Fruit fly (Drosophila melanogaster): ENCODE data around the gene Gel.

Gene Gel

dm6 chr3R:4232139-4233017, 2.6 kb upstream of the Gel start, which contains the start of gene CG14641:
Gene CG14641, minus strand, starts transcription at chr3R:4232342.
- TF ChIP-seq psq (optimal IDR thresholded peaks at IDR 0.05) = no peak
- no peak for TF ChIP-seq Dll (optimal IDR thresholded peaks at IDR 0.05)
- TF ChIP-seq CG8478 (optimal IDR thresholded peaks at IDR 0.05) = no peak
- no peak for TF ChIP-seq pan (optimal IDR thresholded peaks at IDR 0.05)
- no peak for TF ChIP-seq EcR (GFP tag; optimal IDR thresholded peaks at IDR 0.05)
- no peak for TF ChIP-seq usp (GFP tag; optimal IDR thresholded peaks at IDR 0.05)

DNA sequence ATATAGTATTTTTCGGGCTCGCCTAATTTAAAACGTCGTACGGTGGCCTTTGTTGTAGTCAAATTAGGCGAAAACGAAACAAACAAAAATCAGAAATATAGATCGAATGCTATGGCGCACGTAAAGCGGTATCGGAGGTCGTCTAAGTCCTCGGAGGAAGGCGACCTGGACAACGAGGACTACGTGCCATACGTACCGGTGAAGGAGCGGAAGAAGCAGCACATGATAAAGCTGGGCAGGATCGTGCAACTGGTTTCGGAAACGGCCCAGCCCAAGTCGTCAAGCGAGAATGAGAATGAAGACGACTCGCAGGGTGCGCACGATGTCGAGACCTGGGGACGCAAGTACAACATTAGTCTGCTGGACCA, 2.0 kb upstream of the Gel start, which contains the start of gene abs:
Gene abs, plus strand, starts transcription at position 30 of the 368 bp plus-strand sequence.
- TF ChIP-seq psq (optimal IDR thresholded peaks at IDR 0.05) (no peak), EcR (GFP tag; optimal IDR thresholded peaks at IDR 0.05) (no peak)

dm6 chr3R:4236534-4236933, 1.5 kb downstream of the Gel start:
- TF ChIP-seq usp (GFP tag; optimal IDR thresholded peaks at IDR 0.05) (no peak), pan (optimal IDR thresholded peaks at IDR 0.05) (no peak)

DNA sequence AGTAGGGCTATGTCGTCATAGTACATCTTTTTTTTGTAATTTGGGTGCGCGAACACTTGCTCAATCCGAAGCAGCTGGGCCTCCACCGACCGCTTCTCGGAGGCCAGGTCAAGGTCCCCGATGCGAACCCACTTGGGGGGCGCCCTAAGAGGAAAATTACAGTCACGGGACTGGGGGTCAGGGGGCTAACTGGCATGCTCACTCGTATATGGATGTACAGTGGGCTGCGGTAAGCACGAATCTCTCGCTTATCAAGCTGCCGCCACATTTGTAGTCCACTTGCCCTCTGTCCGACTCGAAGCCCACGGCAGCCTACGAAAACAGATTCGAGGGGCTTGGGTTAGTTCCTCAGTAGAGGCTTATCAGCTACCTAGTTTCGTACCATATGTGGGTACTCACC, 6.8 kb downstream of the Gel start:
- TF ChIP-seq CG8478 (optimal IDR thresholded peaks at IDR 0.05) (no peak), Dll (optimal IDR thresholded peaks at IDR 0.05) (no peak), EcR (GFP tag; optimal IDR thresholded peaks at IDR 0.05) (no peak), psq (optimal IDR thresholded peaks at IDR 0.05) (no peak), pan (optimal IDR thresholded peaks at IDR 0.05) (no peak), usp (GFP tag; optimal IDR thresholded peaks at IDR 0.05) (no peak)

dm6 chr3R:4242209-4242887, 7.3 kb downstream of the Gel start, which contains the start of gene CG14642:
Gene CG14642, minus strand, starts transcription at chr3R:4242717.
- TF ChIP-seq usp (GFP tag; optimal IDR thresholded peaks at IDR 0.05) (no peak), Dll (optimal IDR thresholded peaks at IDR 0.05) (no peak), psq (optimal IDR thresholded peaks at IDR 0.05) (no peak), CG8478 (optimal IDR thresholded peaks at IDR 0.05) (no peak), EcR (GFP tag; optimal IDR thresholded peaks at IDR 0.05) (no peak), pan (optimal IDR thresholded peaks at IDR 0.05) (no peak)

DNA sequence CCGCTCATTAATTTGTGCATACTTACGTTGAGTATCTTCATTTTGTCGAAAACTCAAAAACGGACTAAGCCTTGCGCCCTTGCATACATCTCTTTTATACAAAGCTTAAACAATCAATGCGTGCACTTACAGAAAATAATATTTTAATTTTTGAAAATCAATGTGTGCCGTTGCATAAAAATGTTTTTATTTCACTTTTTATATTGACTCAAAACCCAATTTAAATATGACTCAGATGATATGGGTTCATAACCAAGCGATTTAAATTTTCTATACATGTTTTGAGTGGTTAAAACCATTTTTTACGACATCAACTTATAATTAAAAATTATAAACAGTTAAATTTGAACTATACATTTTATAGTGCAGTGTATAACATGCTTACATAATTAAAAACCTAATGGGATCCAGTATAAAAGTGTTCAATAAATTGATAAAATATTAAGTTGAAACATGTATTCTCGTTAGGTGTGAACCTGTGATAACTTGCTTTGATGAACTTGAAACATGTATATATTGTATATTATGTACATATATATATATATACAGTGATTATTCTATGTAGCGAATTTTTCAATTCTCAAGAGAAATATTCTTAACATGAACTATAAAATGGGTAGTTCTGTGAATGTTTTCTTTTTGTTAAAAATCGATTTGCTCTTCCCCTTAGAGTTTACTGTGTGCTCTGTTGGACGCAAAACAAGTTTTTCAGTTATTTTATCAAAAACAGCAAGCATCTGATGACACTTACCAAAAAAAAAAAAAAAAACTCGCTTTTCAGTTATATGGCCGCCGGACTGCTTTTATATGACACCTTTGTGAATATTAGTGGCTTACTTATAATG, 8.3 kb downstream of the Gel start, which contains the start of gene CG34305:
Gene CG34305, minus strand, starts transcription at position 51 of the 845 bp plus-strand sequence.
- no peak for TF ChIP-seq usp (GFP tag; optimal IDR thresholded peaks at IDR 0.05)
- no peak for TF ChIP-seq Dll (optimal IDR thresholded peaks at IDR 0.05)
- no peak for TF ChIP-seq CG8478 (optimal IDR thresholded peaks at IDR 0.05)
- TF ChIP-seq EcR (GFP tag; optimal IDR thresholded peaks at IDR 0.05) = no peak
- TF ChIP-seq pan (optimal IDR thresholded peaks at IDR 0.05) = no peak
- no peak for TF ChIP-seq psq (optimal IDR thresholded peaks at IDR 0.05)

- TF ChIP-seq Dll (optimal IDR thresholded peaks at IDR 0.05) = no peak
- no peak for TF ChIP-seq EcR (GFP tag; optimal IDR thresholded peaks at IDR 0.05)
- no peak for TF ChIP-seq psq (optimal IDR thresholded peaks at IDR 0.05)
- no peak for TF ChIP-seq CG8478 (optimal IDR thresholded peaks at IDR 0.05)
- no peak for TF ChIP-seq pan (optimal IDR thresholded peaks at IDR 0.05)
- no peak for TF ChIP-seq usp (GFP tag; optimal IDR thresholded peaks at IDR 0.05)
These were observed 11.6 kb downstream of the Gel start, which contains the start of gene TwdlF for dm6 chr3R:4246578-4247070. Gene TwdlF, plus strand, starts transcription at chr3R:4247020.

dm6 chr3R:4249947-4250346, 14.9 kb downstream of the Gel start:
- no peak for TF ChIP-seq CG8478 (optimal IDR thresholded peaks at IDR 0.05)

DNA sequence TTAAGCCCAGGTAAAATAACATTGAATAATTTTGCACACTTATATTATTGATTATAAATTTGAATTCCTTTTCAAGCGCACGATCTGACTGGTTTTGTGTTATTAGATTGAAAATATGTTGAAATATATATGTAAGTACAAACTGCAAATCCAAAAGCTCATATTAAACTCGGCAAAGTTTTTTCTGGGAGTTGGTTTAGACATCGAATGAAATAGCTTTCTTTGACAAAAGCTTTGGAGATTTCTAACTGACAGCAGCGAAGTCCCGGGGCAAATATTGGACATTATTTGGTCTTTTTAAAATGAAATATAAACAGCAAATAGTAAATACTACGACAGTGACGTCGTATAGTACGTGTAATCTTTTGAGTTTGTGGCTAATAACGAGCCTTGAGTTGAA, 16.2 kb downstream of the Gel start, which contains the start of gene TwdlG:
Gene TwdlG, minus strand, starts transcription at position 101 of the 400 bp plus-strand sequence.
- TF ChIP-seq psq (optimal IDR thresholded peaks at IDR 0.05) (no peak), CG8478 (optimal IDR thresholded peaks at IDR 0.05) (no peak), Dll (optimal IDR thresholded peaks at IDR 0.05) (no peak), usp (GFP tag; optimal IDR thresholded peaks at IDR 0.05) (no peak), pan (optimal IDR thresholded peaks at IDR 0.05) (no peak), EcR (GFP tag; optimal IDR thresholded peaks at IDR 0.05) (no peak)

DNA sequence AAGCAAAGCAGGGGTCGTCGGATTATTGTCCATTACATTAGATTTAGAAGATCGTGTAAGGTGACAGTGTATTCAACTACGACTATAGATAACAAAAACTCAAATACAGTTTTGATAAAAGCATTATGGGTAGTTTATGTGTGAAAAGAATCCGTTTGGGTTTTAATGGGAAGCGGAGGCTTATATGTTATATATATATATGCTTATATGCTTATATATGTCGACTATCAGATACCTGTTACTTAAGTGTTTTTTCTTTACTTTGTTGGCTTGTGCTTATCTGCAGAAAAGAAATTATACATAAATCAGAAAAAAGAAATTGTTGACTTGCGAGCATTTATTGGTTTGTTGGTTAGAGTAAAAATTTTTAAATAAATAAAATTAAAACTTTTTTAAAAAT, 17.9 kb downstream of the Gel start, which contains the start of gene CG14644:
Gene CG14644, minus strand, starts transcription at position 101 of the 400 bp plus-strand sequence.
- no peak for TF ChIP-seq psq (optimal IDR thresholded peaks at IDR 0.05)
- TF ChIP-seq usp (GFP tag; optimal IDR thresholded peaks at IDR 0.05) = no peak
- no peak for TF ChIP-seq pan (optimal IDR thresholded peaks at IDR 0.05)
- no peak for TF ChIP-seq Dll (optimal IDR thresholded peaks at IDR 0.05)
- no peak for TF ChIP-seq EcR (GFP tag; optimal IDR thresholded peaks at IDR 0.05)
- no peak for TF ChIP-seq CG8478 (optimal IDR thresholded peaks at IDR 0.05)

DNA sequence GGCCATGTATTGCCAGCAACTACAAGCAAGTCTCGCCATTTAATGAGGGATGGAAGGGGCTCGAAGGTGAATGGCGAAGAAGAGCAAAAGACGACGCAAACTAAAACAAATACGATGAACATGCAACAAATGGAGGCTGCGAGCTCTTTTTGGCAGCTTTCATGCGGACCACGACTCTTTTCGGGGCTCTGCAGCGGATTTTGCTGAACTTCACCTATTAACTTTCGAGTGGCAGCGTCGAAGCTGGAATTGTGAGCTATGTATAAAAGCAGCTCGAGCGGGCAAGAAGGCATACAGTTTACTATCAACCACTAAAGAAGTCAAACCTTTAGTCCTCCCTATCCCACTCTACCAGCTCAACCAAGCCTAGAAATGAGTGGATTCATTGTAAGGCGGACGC, 19.4 kb downstream of the Gel start, which contains the start of gene TwdlV:
Gene TwdlV, plus strand, starts transcription at position 301 of the 400 bp plus-strand sequence.
- TF ChIP-seq CG8478 (optimal IDR thresholded peaks at IDR 0.05) (no peak), usp (GFP tag; optimal IDR thresholded peaks at IDR 0.05) (no peak), psq (optimal IDR thresholded peaks at IDR 0.05) (no peak), pan (optimal IDR thresholded peaks at IDR 0.05) (no peak), EcR (GFP tag; optimal IDR thresholded peaks at IDR 0.05) (no peak), Dll (optimal IDR thresholded peaks at IDR 0.05) (no peak)

Measured in whole organism.